Fruit fly (Drosophila melanogaster): ENCODE results near the gene CG3651.
A peak's percentile ranks its signal among the peaks of the same experiment; 100 is the strongest.

Gene CG3651

dm6 chr2L:22107204-22107603, 13.9 kb upstream of the CG3651 start, which contains the start of gene CG10834:
TSS of gene CG10834 (minus strand) at chr2L:22107304.
- TF ChIP-seq CG11762 (GFP tag; optimal IDR thresholded peaks at IDR 0.05; ENCODE audit: insufficient read depth) (no peak), fkh (GFP tag; optimal IDR thresholded peaks at IDR 0.05) (no peak), OdsH (GFP tag; optimal IDR thresholded peaks at IDR 0.05) (no peak), CG11294 (GFP tag; IDR thresholded peaks at IDR 0.05) (no peak), CG6792 (GFP tag; optimal IDR thresholded peaks at IDR 0.05) (no peak), Sox102F (GFP tag; optimal IDR thresholded peaks at IDR 0.05) (no peak), CG10669 (GFP tag; optimal IDR thresholded peaks at IDR 0.05) (no peak), CG16779 (tag; optimal IDR thresholded peaks at IDR 0.05) (no peak), Met (GFP tag; optimal IDR thresholded peaks at IDR 0.05) (no peak), dac (GFP tag; optimal IDR thresholded peaks at IDR 0.05) (no peak), ss (GFP tag; optimal IDR thresholded peaks at IDR 0.05) (no peak), Gug (GFP tag; IDR thresholded peaks at IDR 0.05) (no peak), CG32006 (GFP tag; optimal IDR thresholded peaks at IDR 0.05) (no peak), Eip78C (GFP tag) (no peak), CG34406 (GFP tag; optimal IDR thresholded peaks at IDR 0.05) (no peak)

DNA sequence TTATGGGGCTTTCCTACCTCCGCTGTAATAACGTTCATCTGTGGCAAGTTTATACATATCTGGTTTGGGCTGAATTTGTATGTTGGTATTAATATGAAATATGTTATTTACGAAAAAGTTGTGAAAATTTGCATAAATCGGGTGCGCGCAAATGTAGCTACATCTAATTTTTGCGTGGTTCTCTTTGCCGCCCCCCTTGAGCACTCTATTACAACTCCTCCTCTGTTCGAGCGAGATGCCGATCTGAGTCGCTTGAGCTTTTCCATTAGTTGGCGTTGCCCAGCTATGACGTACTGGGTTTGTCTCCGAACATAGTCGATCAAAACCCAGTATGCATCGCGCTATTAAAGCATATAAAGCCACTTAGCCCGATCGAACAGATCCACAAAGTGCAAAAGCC, 12.5 kb upstream of the CG3651 start, which contains the start of gene CG6675:
Gene CG6675 (plus strand): TSS at position 301 of the 400 bp plus-strand sequence.
- TF ChIP-seq Ets96B (tag; optimal IDR thresholded peaks at IDR 0.05) (peak; percentile 45), CG11902 (GFP tag; optimal IDR thresholded peaks at IDR 0.05) (no peak), fkh (GFP tag; optimal IDR thresholded peaks at IDR 0.05) (no peak)

- TF ChIP-seq CG16779 (tag; optimal IDR thresholded peaks at IDR 0.05), result no peak
- TF ChIP-seq CG8319 (GFP tag; optimal IDR thresholded peaks at IDR 0.05), result no peak
- TF ChIP-seq OdsH (GFP tag; optimal IDR thresholded peaks at IDR 0.05), result peak; percentile 17
- TF ChIP-seq ss (GFP tag; optimal IDR thresholded peaks at IDR 0.05), result no peak
- TF ChIP-seq pdm3 (GFP tag; optimal IDR thresholded peaks at IDR 0.05), result peak; percentile 7
- peak; percentile 1 for TF ChIP-seq CG34406 (GFP tag; optimal IDR thresholded peaks at IDR 0.05)
- TF ChIP-seq Sox15 (GFP tag; optimal IDR thresholded peaks at IDR 0.05), result no peak
- TF ChIP-seq CG11902 (GFP tag; optimal IDR thresholded peaks at IDR 0.05), result peak; percentile 0
- peak; percentile 23 for TF ChIP-seq cyc (GFP tag; optimal IDR thresholded peaks at IDR 0.05)
- peak; percentile 16 for TF ChIP-seq Sox14 (GFP tag; optimal IDR thresholded peaks at IDR 0.05)
- TF ChIP-seq CG3032 (tag; optimal IDR thresholded peaks at IDR 0.05), result no peak
- no peak for TF ChIP-seq CG1621 (tag; optimal IDR thresholded peaks at IDR 0.05)
- no peak for TF ChIP-seq Sox102F (GFP tag; optimal IDR thresholded peaks at IDR 0.05)
- no peak for TF ChIP-seq fkh (GFP tag; optimal IDR thresholded peaks at IDR 0.05)
- no peak for TF ChIP-seq Ets96B (tag; optimal IDR thresholded peaks at IDR 0.05)
- TF ChIP-seq CG6854 (GFP tag; optimal IDR thresholded peaks at IDR 0.05), result peak; percentile 37
- no peak for TF ChIP-seq net (GFP tag; optimal IDR thresholded peaks at IDR 0.05)
- peak; percentile 84 for TF ChIP-seq svp (GFP tag)
- TF ChIP-seq lz (GFP tag; optimal IDR thresholded peaks at IDR 0.05), result peak; percentile 34
- TF ChIP-seq spab (GFP tag; optimal IDR thresholded peaks at IDR 0.05), result no peak
- peak; percentile 35 for TF ChIP-seq Hr39 (GFP tag; optimal IDR thresholded peaks at IDR 0.05)
- TF ChIP-seq salr (GFP tag; optimal IDR thresholded peaks at IDR 0.05), result no peak
- TF ChIP-seq Eip78C (GFP tag), result peak; percentile 62
- peak; percentile 6 for TF ChIP-seq Ets21C (GFP tag; optimal IDR thresholded peaks at IDR 0.05)
- peak; percentile 34 for TF ChIP-seq CG31627 (GFP tag; optimal IDR thresholded peaks at IDR 0.05)
- TF ChIP-seq esn (GFP tag; optimal IDR thresholded peaks at IDR 0.05), result no peak
- peak; percentile 10 for TF ChIP-seq topi (GFP tag; optimal IDR thresholded peaks at IDR 0.05)
- TF ChIP-seq vri (GFP tag; optimal IDR thresholded peaks at IDR 0.05), result no peak
- no peak for TF ChIP-seq CG11294 (GFP tag; IDR thresholded peaks at IDR 0.05)
- no peak for TF ChIP-seq CG6808 (GFP tag; optimal IDR thresholded peaks at IDR 0.05)
These were observed 570 bp downstream of the CG3651 start for dm6 chr2L:22121651-22122165.

All from whole organism, prepupa.